Worm (Caenorhabditis elegans): ENCODE data around the gene eps-8.

DNA sequence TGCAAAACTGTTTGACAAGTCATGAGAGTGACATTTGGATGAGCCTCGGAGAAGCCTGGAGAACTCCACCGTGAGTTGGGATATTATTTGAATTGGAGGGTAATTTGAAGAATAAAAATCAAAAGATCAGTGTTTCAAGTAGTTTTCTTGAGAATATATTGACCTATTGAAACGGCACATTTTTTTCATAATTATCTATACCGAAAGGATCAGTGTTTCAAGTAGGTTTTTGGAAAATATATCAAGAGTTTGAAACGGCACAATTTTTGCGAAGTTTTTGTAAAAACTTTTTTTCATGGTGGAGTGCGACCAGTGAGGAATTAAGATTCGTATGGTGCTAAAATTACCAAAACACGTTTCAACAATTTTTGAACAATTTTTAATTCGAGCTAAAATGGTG is 12.7 kb downstream of the eps-8 start:
- TF ChIP-seq unc-39 (tag; optimal IDR thresholded peaks at IDR 0.05) (no peak), skn-1 (tag; optimal IDR thresholded peaks at IDR 0.05) (no peak), nhr-77 (tag; optimal IDR thresholded peaks at IDR 0.05) (no peak), nhr-28 (tag; optimal IDR thresholded peaks at IDR 0.05) (no peak), eor-1 (tag; optimal IDR thresholded peaks at IDR 0.05) (no peak), snpc-4 (tag; optimal IDR thresholded peaks at IDR 0.05) (no peak), unc-62 (GFP tag; optimal IDR thresholded peaks at IDR 0.05) (no peak)

Measured in whole organism, L3 larva.